In genomic region chrV:11279564-11279963, ce11 we compare ENCODE assay signal across 4 worm cellular contexts.
TF ChIP-seq lines count a peak whose summit lies in the region.

No protein-coding gene starts in this region.

TF ChIP-seq in whole organism, L4 larva, 104 proteins besides CTCF, POLR2A, EP300 and RAD21:
- TF ChIP-seq hlh-30 (tag; optimal IDR thresholded peaks at IDR 0.05; lab: Kevin White, UChicago; ENCODE audit: insufficient read depth) = no peak
- TF ChIP-seq nhr-48 (tag; optimal IDR thresholded peaks at IDR 0.05; lab: Kevin White, UChicago) = no peak
- peak; percentile 37 for TF ChIP-seq F49E8.2 (tag; optimal IDR thresholded peaks at IDR 0.05; lab: Kevin White, UChicago; ENCODE audit: borderline replicate concordance)

TF ChIP-seq in whole organism, late embryonic, 69 proteins besides CTCF, POLR2A, EP300 and RAD21:
- TF ChIP-seq gmeb-2 (tag; optimal IDR thresholded peaks at IDR 0.05; lab: Kevin White, UChicago) (no peak), ttx-3 (tag; optimal IDR thresholded peaks at IDR 0.05; lab: Kevin White, UChicago) (no peak), ceh-48 (tag; optimal IDR thresholded peaks at IDR 0.05; lab: Kevin White, UChicago) (peak; percentile 13), ceh-34 (tag; optimal IDR thresholded peaks at IDR 0.05; lab: Kevin White, UChicago) (no peak)

TF ChIP-seq in whole organism, midembryonic, 9 proteins besides CTCF, POLR2A, EP300 and RAD21:
- TF ChIP-seq flt-1 (GFP tag; IDR thresholded peaks at IDR 0.05; lab: Robert Waterston, UW) (no peak), T22C8.4 (GFP tag; IDR thresholded peaks at IDR 0.05; lab: Robert Waterston, UW) (peak; percentile 62)
TF ChIP-seq in whole organism, midembryonic: peak in this region for 1.

TF ChIP-seq in whole organism, young adult, 124 proteins besides CTCF, POLR2A, EP300 and RAD21:
- TF ChIP-seq rpc-1 (optimal IDR thresholded peaks at IDR 0.05; lab: Kevin White, UChicago) (no peak), rpc-1 (tag; optimal IDR thresholded peaks at IDR 0.05; lab: Kevin White, UChicago) (no peak), ceh-91 (GFP tag; IDR thresholded peaks at IDR 0.05; lab: Robert Waterston, UW) (peak; percentile 45; the same call in 1 of the 2 replicates), nfya-2 (GFP tag; IDR thresholded peaks at IDR 0.05; lab: Robert Waterston, UW) (no peak), lin-54 (GFP tag; optimal IDR thresholded peaks at IDR 0.05; lab: Kevin White, UChicago) (peak; percentile 78), T07F8.4 (tag; optimal IDR thresholded peaks at IDR 0.05; lab: Kevin White, UChicago) (no peak), madf-6 (GFP tag; IDR thresholded peaks at IDR 0.05; lab: Robert Waterston, UW) (peak; percentile 95), pbrm-1 (GFP tag; IDR thresholded peaks at IDR 0.05; lab: Robert Waterston, UW) (no peak), B0336.3 (GFP tag; IDR thresholded peaks at IDR 0.05; lab: Robert Waterston, UW) (no peak), T26A5.8 (tag; optimal IDR thresholded peaks at IDR 0.05; lab: Kevin White, UChicago) (no peak), madf-8 (GFP tag; conservative IDR thresholded peaks at IDR 0.05; lab: Robert Waterston, UW) (peak; percentile 81), hmg-20 (GFP tag; IDR thresholded peaks at IDR 0.05; lab: Robert Waterston, UW) (no peak), F55B11.4 (tag; optimal IDR thresholded peaks at IDR 0.05; lab: Kevin White, UChicago; ENCODE audit: borderline replicate concordance, insufficient read depth) (no peak), him-1 (tag; optimal IDR thresholded peaks at IDR 0.05; lab: Kevin White, UChicago) (peak; percentile 5), snpc-4 (GFP tag; optimal IDR thresholded peaks at IDR 0.05; lab: Kevin White, UChicago) (no peak), snpc-4 (tag; optimal IDR thresholded peaks at IDR 0.05; lab: Kevin White, UChicago) (peak in 1 of 4 experiments; percentile 47), efl-1 (GFP tag; optimal IDR thresholded peaks at IDR 0.05; lab: Kevin White, UChicago) (peak; percentile 22), somi-1 (GFP tag; optimal IDR thresholded peaks at IDR 0.05; lab: Kevin White, UChicago) (no peak), Y95B8A.8 (GFP tag; IDR thresholded peaks at IDR 0.05; lab: Robert Waterston, UW) (no peak), F49E8.2 (tag; optimal IDR thresholded peaks at IDR 0.05; lab: Kevin White, UChicago; ENCODE audit: insufficient read depth) (peak; percentile 37), tlf-1 (GFP tag; optimal IDR thresholded peaks at IDR 0.05; lab: Kevin White, UChicago) (no peak), let-526 (GFP tag; IDR thresholded peaks at IDR 0.05; lab: Robert Waterston, UW) (no peak), ama-1 (optimal IDR thresholded peaks at IDR 0.05; lab: Kevin White, UChicago) (no peak), ama-1 (GFP tag; optimal IDR thresholded peaks at IDR 0.05; lab: Kevin White, UChicago) (no peak), snpc-1.3 (tag; optimal IDR thresholded peaks at IDR 0.05; lab: Kevin White, UChicago; ENCODE audit: insufficient read depth) (peak; percentile 40), hlh-26 (GFP tag; conservative IDR thresholded peaks at IDR 0.05; lab: Robert Waterston, UW) (no peak), egl-18 (GFP tag; IDR thresholded peaks at IDR 0.05; lab: Robert Waterston, UW) (no peak), mel-28 (tag; optimal IDR thresholded peaks at IDR 0.05; lab: Kevin White, UChicago; ENCODE audit: borderline replicate concordance) (no peak), D2030.7 (GFP tag; IDR thresholded peaks at IDR 0.05; lab: Robert Waterston, UW) (peak; percentile 51; the same call in 1 of the 2 replicates), ztf-6 (GFP tag; IDR thresholded peaks at IDR 0.05; lab: Robert Waterston, UW) (no peak), F23B12.7 (tag; optimal IDR thresholded peaks at IDR 0.05; lab: Kevin White, UChicago; ENCODE audit: insufficient read depth) (no peak), Y56A3A.18 (GFP tag; IDR thresholded peaks at IDR 0.05; lab: Robert Waterston, UW) (no peak), snpc-3.4 (tag; optimal IDR thresholded peaks at IDR 0.05; lab: Kevin White, UChicago) (peak; percentile 72), B0261.1 (tag; optimal IDR thresholded peaks at IDR 0.05; lab: Kevin White, UChicago) (no peak), B0035.1 (tag; optimal IDR thresholded peaks at IDR 0.05; lab: Kevin White, UChicago) (no peak), cebp-1 (GFP tag; IDR thresholded peaks at IDR 0.05; lab: Robert Waterston, UW) (no peak), cebp-1 (tag; optimal IDR thresholded peaks at IDR 0.05; lab: Kevin White, UChicago) (no peak), sea-2 (GFP tag; IDR thresholded peaks at IDR 0.05; lab: Robert Waterston, UW) (no peak), athp-1 (tag; optimal IDR thresholded peaks at IDR 0.05; lab: Kevin White, UChicago) (peak; percentile 6), lin-40 (tag; optimal IDR thresholded peaks at IDR 0.05; lab: Kevin White, UChicago) (no peak), xnd-1 (tag; optimal IDR thresholded peaks at IDR 0.05; lab: Kevin White, UChicago) (peak; percentile 96), rcor-1 (GFP tag; IDR thresholded peaks at IDR 0.05; lab: Robert Waterston, UW) (no peak), lsl-1 (GFP tag; optimal IDR thresholded peaks at IDR 0.05; lab: Kevin White, UChicago) (peak; percentile 93), die-1 (tag; optimal IDR thresholded peaks at IDR 0.05; lab: Kevin White, UChicago) (no peak), snpc-1.1 (tag; optimal IDR thresholded peaks at IDR 0.05; lab: Kevin White, UChicago; ENCODE audit: insufficient read depth) (peak; percentile 1), atf-7 (tag; optimal IDR thresholded peaks at IDR 0.05; lab: Kevin White, UChicago) (no peak), hsf-1 (GFP tag; IDR thresholded peaks at IDR 0.05; lab: Robert Waterston, UW) (no peak), egrh-3 (GFP tag; IDR thresholded peaks at IDR 0.05; lab: Robert Waterston, UW) (no peak), F33H1.4 (GFP tag; IDR thresholded peaks at IDR 0.05; lab: Robert Waterston, UW) (peak; percentile 95), dpl-1 (GFP tag; optimal IDR thresholded peaks at IDR 0.05; lab: Kevin White, UChicago) (no peak), fkh-3 (tag; optimal IDR thresholded peaks at IDR 0.05; lab: Kevin White, UChicago) (no peak), ceh-27 (GFP tag; optimal IDR thresholded peaks at IDR 0.05; lab: Kevin White, UChicago) (no peak), ztf-18 (tag; optimal IDR thresholded peaks at IDR 0.05; lab: Kevin White, UChicago) (no peak), mcd-1 (GFP tag; IDR thresholded peaks at IDR 0.05; lab: Robert Waterston, UW) (peak; percentile 37; the same call in 1 of the 2 replicates), unc-62 (GFP tag; optimal IDR thresholded peaks at IDR 0.05; lab: Kevin White, UChicago) (no peak), sdz-38 (tag; optimal IDR thresholded peaks at IDR 0.05; lab: Kevin White, UChicago) (no peak), ztf-25 (GFP tag; IDR thresholded peaks at IDR 0.05; lab: Robert Waterston, UW) (no peak)

Comparison
In these comparisons a context has a peak if more than half of its experiments do, and no peak if none do; other contexts are left out.
1. Of the 7 proteins assayed by ChIP-seq in both whole organism, young adult and whole organism, L4 larva: peak only in whole organism, young adult: none; only in whole organism, L4 larva: none; in both: F49E8.2; in neither: 5; mixed calls (peak in some experiments, not most) for 1.